Worm (Caenorhabditis elegans) whole organism, early embryonic: ENCODE measurements around the gene tsp-10.

Experiments
- B0310.2 ChIP-seq: sonication (generic microtip); optimal IDR thresholded peaks from 2 replicates; lab custom pipeline; 2016; ENCODE audit warnings: mild to moderate bottlenecking, missing genetic modification characterization, missing compliant biosample characterization
- hmg-4 ChIP-seq: fragments of 200-800 bp; sonication (Bioruptor generic); optimal IDR thresholded peaks from 2 replicates; lab custom pipeline; 2018; ENCODE audit warnings: mild to moderate bottlenecking, missing genetic modification characterization, missing compliant biosample characterization

ce11 chrII:6736604-6737003, 18.2 kb downstream of the tsp-10 start, which contains the start of gene T14B4.1:
- TF ChIP-seq B0310.2 (tag; lab: Kevin White, UChicago) (no peak), hmg-4 (no peak)
